Fruit fly (Drosophila melanogaster) whole organism, embryonic: ENCODE results near the gene comm.

Experiments used
- Abd-B ChIP-seq: fragments of 200-800 bp; sonication (Bioruptor generic); optimal IDR thresholded peaks from 2 replicates; lab custom pipeline; 2018; ENCODE audit warnings: missing biosample characterization, mild to moderate bottlenecking, missing genetic modification characterization, moderate library complexity
- Asciz ChIP-seq: fragments of 200-800 bp; sonication (Bioruptor generic); optimal IDR thresholded peaks from 2 replicates; lab custom pipeline; 2017; ENCODE audit warnings: missing biosample characterization, mild to moderate bottlenecking, missing genetic modification characterization, missing genetic modification reagents
- CG10543 ChIP-seq: fragments of 200-800 bp; sonication (Bioruptor generic); optimal IDR thresholded peaks from 3 replicates; lab custom pipeline; 2017; ENCODE audit warnings: missing biosample characterization, mild to moderate bottlenecking, missing genetic modification characterization, moderate library complexity
- CG11093 ChIP-seq: fragments of 200-800 bp; sonication (Bioruptor generic); IDR thresholded peaks from 3 replicates; pipeline ENCODE4 v1.3.6; 2022; ENCODE audit warnings: missing biosample characterization, missing genetic modification characterization
- CG11695 ChIP-seq: fragments of 200-800 bp; sonication (Bioruptor generic); IDR thresholded peaks from 3 replicates; pipeline ENCODE4 v1.3.6; 2022; ENCODE audit warnings: missing biosample characterization, missing genetic modification characterization
- CG11696 ChIP-seq: fragments of 200-800 bp; sonication (Bioruptor generic); IDR thresholded peaks from 2 replicates; pipeline ENCODE4 v1.3.6; 2022; ENCODE audit warnings: missing biosample characterization, missing genetic modification characterization
- CG13123 ChIP-seq: fragments of 200-800 bp; sonication (Bioruptor generic); optimal IDR thresholded peaks from 2 replicates; lab custom pipeline; 2016; ENCODE audit warnings: missing biosample characterization, missing genetic modification characterization
- CG14860 ChIP-seq: fragments of 200-800 bp; sonication (Bioruptor generic); IDR thresholded peaks from 3 replicates; pipeline ENCODE4 v1.3.6; 2022; ENCODE audit warnings: missing biosample characterization, missing genetic modification characterization; ENCODE audit not compliant: partially characterized antibody
- CG17328 ChIP-seq: fragments of 200-800 bp; sonication (Bioruptor generic); IDR thresholded peaks from 2 replicates; pipeline ENCODE4 v1.3.6; 2022; ENCODE audit warnings: missing biosample characterization, missing genetic modification characterization
- CG18476 ChIP-seq: fragments of 200-800 bp; sonication (Bioruptor generic); optimal IDR thresholded peaks from 2 replicates; lab custom pipeline; 2016; ENCODE audit warnings: missing biosample characterization, mild to moderate bottlenecking, missing genetic modification characterization
- CG30403 ChIP-seq: fragments of 200-800 bp; sonication (Bioruptor generic); optimal IDR thresholded peaks from 3 replicates; lab custom pipeline; 2016; ENCODE audit warnings: missing biosample characterization, missing genetic modification characterization
- CG32767 ChIP-seq: fragments of 200-800 bp; sonication (Bioruptor generic); IDR thresholded peaks from 2 replicates; pipeline ENCODE4 v1.3.6; 2022; ENCODE audit warnings: missing biosample characterization, missing genetic modification characterization
- CG3847 ChIP-seq: fragments of 200-800 bp; sonication (Bioruptor generic); IDR thresholded peaks from 2 replicates; pipeline ENCODE4 v1.3.6; 2022; ENCODE audit warnings: missing biosample characterization, missing genetic modification characterization
- CG4707 ChIP-seq: fragments of 200-800 bp; sonication (Bioruptor generic); optimal IDR thresholded peaks from 2 replicates; lab custom pipeline; 2018; ENCODE audit warnings: missing biosample characterization, mild to moderate bottlenecking, missing genetic modification characterization, moderate library complexity
- CG6175 ChIP-seq: fragments of 200-800 bp; sonication (Bioruptor generic); IDR thresholded peaks from 3 replicates; pipeline ENCODE4 v1.3.6; 2022; ENCODE audit warnings: missing biosample characterization, missing genetic modification characterization
- CG8944 ChIP-seq: fragments of 200-800 bp; sonication (Bioruptor generic); optimal IDR thresholded peaks from 3 replicates; lab custom pipeline; 2016; ENCODE audit warnings: missing biosample characterization, missing genetic modification characterization
- CoRest ChIP-seq: fragments of 200-800 bp; sonication (Bioruptor generic); optimal IDR thresholded peaks from 3 replicates; lab custom pipeline; 2018; ENCODE audit warnings: missing biosample characterization, mild to moderate bottlenecking, missing genetic modification characterization, moderate library complexity
- Hr78 ChIP-seq, 2 experiments: fragments of 200-800 bp in 1 of 2; fragments of >200 bp in 1 of 2; sonication (Bioruptor generic) in 1 of 2; optimal IDR thresholded peaks; 2 replicates each; lab custom pipeline; 2017 to 2019; ENCODE audit warnings: missing biosample characterization in 2 of 2, missing genetic modification characterization in 2 of 2, mild to moderate bottlenecking in 1 of 2, moderate library complexity in 1 of 2
- MESR4 ChIP-seq: fragments of 200-800 bp; sonication (Bioruptor generic); optimal IDR thresholded peaks from 2 replicates; lab custom pipeline; 2018; ENCODE audit warnings: missing biosample characterization, mild to moderate bottlenecking, missing genetic modification characterization, moderate library complexity
- Mad ChIP-seq: fragments of 200-800 bp; sonication (Bioruptor generic); optimal IDR thresholded peaks from 2 replicates; lab custom pipeline; 2016; ENCODE audit warnings: missing biosample characterization, missing genetic modification characterization
- Med ChIP-seq: fragments of 200-800 bp; sonication (Bioruptor generic); peaks from one replicate; lab custom pipeline; 2016; ENCODE audit warnings: missing biosample characterization, missing genetic modification characterization, mild to moderate bottlenecking, inconsistent platforms, moderate library complexity
- Meics ChIP-seq: fragments of 200-800 bp; sonication (Bioruptor generic); optimal IDR thresholded peaks from 2 replicates; lab custom pipeline; 2017; ENCODE audit warnings: missing biosample characterization, mild to moderate bottlenecking, missing genetic modification characterization
- Ptx1 ChIP-seq: fragments of 200-800 bp; sonication (Bioruptor generic); IDR thresholded peaks from 2 replicates; pipeline ENCODE4 v1.3.6; 2022; ENCODE audit warnings: missing biosample characterization, missing genetic modification characterization
- Six4 ChIP-seq: fragments of 200-800 bp; sonication (Bioruptor generic); optimal IDR thresholded peaks from 2 replicates; lab custom pipeline; 2016; ENCODE audit warnings: missing biosample characterization, missing genetic modification characterization
- Tbp ChIP-seq: fragments of >200 bp; optimal IDR thresholded peaks from 2 replicates; lab custom pipeline; 2018; ENCODE audit warnings: missing biosample characterization, missing genetic modification characterization
- ara ChIP-seq: fragments of 200-800 bp; sonication (Bioruptor generic); IDR thresholded peaks from 2 replicates; pipeline ENCODE4 v1.3.6; 2022; ENCODE audit warnings: missing biosample characterization, missing genetic modification characterization
- bab2 ChIP-seq: fragments of 200-800 bp; sonication (Bioruptor generic); optimal IDR thresholded peaks from 2 replicates; lab custom pipeline; 2016; ENCODE audit warnings: missing biosample characterization, missing genetic modification characterization
- cato ChIP-seq: fragments of 200-800 bp; sonication (Bioruptor generic); optimal IDR thresholded peaks from 2 replicates; lab custom pipeline; 2016; ENCODE audit warnings: missing biosample characterization, missing genetic modification characterization, borderline replicate concordance
- chif ChIP-seq, 2 experiments: fragments of 200-800 bp; sonication (Bioruptor generic); optimal IDR thresholded peaks; 3 replicates each; lab custom pipeline; 2016; ENCODE audit warnings: missing biosample characterization in 2 of 2, missing genetic modification characterization in 2 of 2
- corto ChIP-seq: fragments of 200-800 bp; sonication (Bioruptor generic); optimal IDR thresholded peaks from 2 replicates; lab custom pipeline; 2016; ENCODE audit warnings: missing biosample characterization, mild to moderate bottlenecking, missing genetic modification characterization, moderate library complexity
- disco-r ChIP-seq: fragments of 200-800 bp; sonication (Bioruptor generic); optimal IDR thresholded peaks from 2 replicates; lab custom pipeline; 2016; ENCODE audit warnings: missing biosample characterization, missing genetic modification characterization
- dmrt11E ChIP-seq: fragments of 200-800 bp; sonication (Bioruptor generic); optimal IDR thresholded peaks from 3 replicates; lab custom pipeline; 2018; ENCODE audit warnings: missing biosample characterization, mild to moderate bottlenecking, missing genetic modification characterization, moderate library complexity
- gcm2 ChIP-seq: fragments of 200-800 bp; sonication (Bioruptor generic); optimal IDR thresholded peaks from 2 replicates; lab custom pipeline; 2016; ENCODE audit warnings: missing biosample characterization, missing genetic modification characterization
- her ChIP-seq: fragments of 200-800 bp; sonication (Bioruptor generic); optimal IDR thresholded peaks from 2 replicates; lab custom pipeline; 2016; ENCODE audit warnings: missing biosample characterization, missing genetic modification characterization
- insv ChIP-seq, 2 experiments: fragments of 200-800 bp; sonication (Bioruptor generic); optimal IDR thresholded peaks; 3 replicates each; lab custom pipeline; 2016 to 2018; ENCODE audit warnings: missing biosample characterization in 2 of 2, missing genetic modification characterization in 2 of 2
- jing ChIP-seq: fragments of 200-800 bp; sonication (Bioruptor generic); optimal IDR thresholded peaks from 2 replicates; lab custom pipeline; 2018; ENCODE audit warnings: missing biosample characterization, mild to moderate bottlenecking, missing genetic modification characterization
- lab ChIP-seq: fragments of 200-800 bp; sonication (Bioruptor generic); optimal IDR thresholded peaks from 3 replicates; lab custom pipeline; 2017; ENCODE audit warnings: missing biosample characterization, missing genetic modification characterization, mild to moderate bottlenecking, moderate library complexity, missing genetic modification reagents
- lbe ChIP-seq: fragments of 200-800 bp; sonication (Bioruptor generic); optimal IDR thresholded peaks from 2 replicates; lab custom pipeline; 2016; ENCODE audit warnings: missing biosample characterization, mild to moderate bottlenecking, missing genetic modification characterization
- oc ChIP-seq: fragments of 200-800 bp; sonication (Bioruptor generic); optimal IDR thresholded peaks from 2 replicates; lab custom pipeline; 2018; ENCODE audit warnings: missing biosample characterization, mild to moderate bottlenecking, missing genetic modification characterization, moderate library complexity
- org-1 ChIP-seq: fragments of 200-800 bp; sonication (Bioruptor generic); optimal IDR thresholded peaks from 2 replicates; lab custom pipeline; 2017; ENCODE audit warnings: missing biosample characterization, missing genetic modification characterization
- peb ChIP-seq: fragments of 200-800 bp; sonication (Bioruptor generic); IDR thresholded peaks from 2 replicates; pipeline ENCODE4 v1.3.6; 2022; ENCODE audit warnings: missing biosample characterization, missing genetic modification characterization
- phol ChIP-seq: fragments of 200-800 bp; sonication (Bioruptor generic); optimal IDR thresholded peaks from 3 replicates; lab custom pipeline; 2018; ENCODE audit warnings: missing biosample characterization, mild to moderate bottlenecking, missing genetic modification characterization, moderate library complexity
- pzg ChIP-seq: fragments of 200-800 bp; sonication (Bioruptor generic); optimal IDR thresholded peaks from 3 replicates; lab custom pipeline; 2018; ENCODE audit warnings: missing biosample characterization, mild to moderate bottlenecking, missing genetic modification characterization, moderate library complexity
- repo ChIP-seq: fragments of 200-800 bp; sonication (Bioruptor generic); optimal IDR thresholded peaks from 2 replicates; lab custom pipeline; 2016; ENCODE audit warnings: missing biosample characterization, missing genetic modification characterization
- row ChIP-seq: fragments of 200-800 bp; sonication (Bioruptor generic); IDR thresholded peaks from 3 replicates; pipeline ENCODE4 v1.3.6; 2022; ENCODE audit warnings: missing biosample characterization, missing genetic modification characterization
- salm ChIP-seq: fragments of 200-800 bp; sonication (Bioruptor generic); optimal IDR thresholded peaks from 2 replicates; lab custom pipeline; 2018; ENCODE audit warnings: missing biosample characterization, mild to moderate bottlenecking, missing genetic modification characterization
- sqz ChIP-seq: fragments of 200-800 bp; sonication (Bioruptor generic); optimal IDR thresholded peaks from 3 replicates; lab custom pipeline; 2018; ENCODE audit warnings: missing biosample characterization, mild to moderate bottlenecking, missing genetic modification characterization
- vfl ChIP-seq: fragments of 200-800 bp; sonication (Bioruptor generic); optimal IDR thresholded peaks from 2 replicates; lab custom pipeline; 2016; ENCODE audit warnings: missing biosample characterization, missing genetic modification characterization
- vvl ChIP-seq: fragments of 200-800 bp; sonication (Bioruptor generic); IDR thresholded peaks from 2 replicates; pipeline ENCODE4 v1.3.6; 2022; ENCODE audit warnings: missing biosample characterization, missing genetic modification characterization
- zen ChIP-seq: fragments of 200-800 bp; sonication (Bioruptor generic); optimal IDR thresholded peaks from 3 replicates; lab custom pipeline; 2018; ENCODE audit warnings: missing biosample characterization, mild to moderate bottlenecking, missing genetic modification characterization, moderate library complexity
- zen2 ChIP-seq: fragments of 200-800 bp; sonication (Bioruptor generic); IDR thresholded peaks from 3 replicates; pipeline ENCODE4 v1.3.6; 2022; ENCODE audit warnings: missing biosample characterization, missing genetic modification characterization; ENCODE audit not compliant: partially characterized antibody

The comm gene

dm6 chr3L:15728195-15728594 lies at the start of gene comm (continued):
- TF ChIP-seq CG10543 (GFP tag; lab: Kevin White, UChicago) (peak; percentile 7), CG11695 (GFP tag; lab: Robert Waterston, UW) (peak; percentile 40; the same call in 1 of the 3 replicates), CG11093 (GFP tag; lab: Robert Waterston, UW) (no peak), Six4 (GFP tag; lab: Kevin White, UChicago) (no peak), chif (GFP tag; optimal IDR thresholded peaks at IDR 0.05; lab: Kevin White, UChicago) (no peak), bab2 (GFP tag; lab: Kevin White, UChicago) (no peak), CG6175 (GFP tag; lab: Robert Waterston, UW) (0 out of 3 replicates have a peak, but pooled peaks have one; percentile 36), phol (tag; lab: Kevin White, UChicago) (no peak), pzg (no peak), CG14860 (GFP tag; lab: Robert Waterston, UW) (no peak), org-1 (GFP tag; lab: Kevin White, UChicago) (no peak), Mad (GFP tag; lab: Kevin White, UChicago) (peak; percentile 4), salm (tag; lab: Kevin White, UChicago) (peak; percentile 41), CG8944 (no peak), cato (GFP tag; lab: Kevin White, UChicago) (no peak), peb (no peak), row (GFP tag; lab: Robert Waterston, UW) (no peak), CG11696 (peak; percentile 48), gcm2 (GFP tag; lab: Kevin White, UChicago) (no peak), vvl (GFP tag; lab: Robert Waterston, UW) (peak; percentile 82), dmrt11E (tag; lab: Kevin White, UChicago) (no peak), zen (no peak), MESR4 (no peak), oc (tag; lab: Kevin White, UChicago) (peak; percentile 52), Asciz (GFP tag; lab: Kevin White, UChicago) (no peak), ara (GFP tag; lab: Robert Waterston, UW) (no peak), zen2 (GFP tag; lab: Robert Waterston, UW) (peak; percentile 73; the same call in 2 of the 3 replicates), CG30403 (GFP tag; lab: Kevin White, UChicago) (no peak), CG32767 (no peak), CG13123 (no peak), CoRest (tag; lab: Kevin White, UChicago) (no peak), CG4707 (GFP tag; lab: Kevin White, UChicago) (peak; percentile 45), Meics (GFP tag; lab: Kevin White, UChicago) (no peak), CG3847 (GFP tag; lab: Robert Waterston, UW) (no peak), vfl (no peak), CG18476 (GFP tag; lab: Kevin White, UChicago) (no peak), Med (GFP tag; lab: Kevin White, UChicago) (peak; percentile 86), jing (GFP tag; lab: Kevin White, UChicago) (no peak), CG17328 (no peak; the same call in 1 of the 2 replicates), lab (GFP tag; lab: Kevin White, UChicago) (peak; percentile 42), lbe (GFP tag; lab: Kevin White, UChicago) (no peak), Tbp (GFP tag; lab: Kevin White, UChicago) (no peak), corto (GFP tag; lab: Kevin White, UChicago) (no peak), Ptx1 (GFP tag; lab: Robert Waterston, UW) (no peak), repo (no peak), disco-r (GFP tag; lab: Kevin White, UChicago) (peak; percentile 30), insv (GFP tag; optimal IDR thresholded peaks at IDR 0.05; lab: Kevin White, UChicago) (no peak), sqz (GFP tag; lab: Kevin White, UChicago) (peak; percentile 71), Abd-B (no peak), her (GFP tag; lab: Kevin White, UChicago) (peak; percentile 46), Hr78 (GFP tag; optimal IDR thresholded peaks at IDR 0.05; lab: Kevin White, UChicago) (peak in 1 of 2 experiments; percentile 88)
